Fruit fly (Drosophila melanogaster) whole organism, embryonic: ENCODE measurements around the gene gpp.
A peak's percentile ranks its signal among the peaks of the same experiment; 100 is the strongest.

Source experiments
- Abd-B ChIP-seq: fragments of 200-800 bp; sonication (Bioruptor generic); optimal IDR thresholded peaks from 2 replicates; lab custom pipeline; 2018; ENCODE audit warnings: missing biosample characterization, mild to moderate bottlenecking, missing genetic modification characterization, moderate library complexity
- Asciz ChIP-seq: fragments of 200-800 bp; sonication (Bioruptor generic); optimal IDR thresholded peaks from 2 replicates; lab custom pipeline; 2017; ENCODE audit warnings: missing biosample characterization, mild to moderate bottlenecking, missing genetic modification characterization, missing genetic modification reagents
- Awh ChIP-seq: fragments of 200-800 bp; sonication (Bioruptor generic); IDR thresholded peaks from 2 replicates; pipeline ENCODE4, ENCODE4 v1.3.6; 2022; ENCODE audit warnings: missing biosample characterization, missing genetic modification characterization
- CG10543 ChIP-seq: fragments of 200-800 bp; sonication (Bioruptor generic); optimal IDR thresholded peaks from 3 replicates; lab custom pipeline; 2017; ENCODE audit warnings: missing biosample characterization, mild to moderate bottlenecking, missing genetic modification characterization, moderate library complexity
- CG11247 ChIP-seq: fragments of 200-800 bp; sonication (Bioruptor generic); IDR thresholded peaks from 2 replicates; pipeline ENCODE4 v1.3.6; 2022; ENCODE audit warnings: missing biosample characterization, missing genetic modification characterization
- CG12299 ChIP-seq: fragments of 200-800 bp; sonication (Bioruptor generic); optimal IDR thresholded peaks from 2 replicates; lab custom pipeline; 2018; ENCODE audit warnings: missing biosample characterization, mild to moderate bottlenecking, missing genetic modification characterization
- CG13424 ChIP-seq: fragments of 200-800 bp; sonication (Bioruptor generic); optimal IDR thresholded peaks from 2 replicates; lab custom pipeline; 2019; ENCODE audit warnings: missing biosample characterization, mild to moderate bottlenecking, missing genetic modification characterization, moderate library complexity
- CG15011 ChIP-seq: fragments of 200-800 bp; sonication (Bioruptor generic); optimal IDR thresholded peaks from 3 replicates; lab custom pipeline; 2018; ENCODE audit warnings: missing biosample characterization, mild to moderate bottlenecking, missing genetic modification characterization
- CG17328 ChIP-seq: fragments of 200-800 bp; sonication (Bioruptor generic); IDR thresholded peaks from 2 replicates; pipeline ENCODE4 v1.3.6; 2022; ENCODE audit warnings: missing biosample characterization, missing genetic modification characterization
- CG18011 ChIP-seq: fragments of 200-800 bp; sonication (Bioruptor generic); optimal IDR thresholded peaks from 2 replicates; lab custom pipeline; 2017; ENCODE audit warnings: missing biosample characterization, missing genetic modification characterization, mild to moderate bottlenecking, moderate library complexity, missing genotype
- CG1832 ChIP-seq: fragments of 200-800 bp; sonication (Bioruptor generic); optimal IDR thresholded peaks from 2 replicates; lab custom pipeline; 2017; ENCODE audit warnings: missing biosample characterization, mild to moderate bottlenecking, missing genetic modification characterization, inconsistent platforms
- CG32767 ChIP-seq: fragments of 200-800 bp; sonication (Bioruptor generic); IDR thresholded peaks from 2 replicates; pipeline ENCODE4 v1.3.6; 2022; ENCODE audit warnings: missing biosample characterization, missing genetic modification characterization
- CG34224 ChIP-seq: fragments of 200-800 bp; sonication (Bioruptor generic); IDR thresholded peaks from 3 replicates; pipeline ENCODE4 v1.3.6; 2022; ENCODE audit warnings: missing biosample characterization, missing genetic modification characterization; ENCODE audit not compliant: partially characterized antibody
- CG3726 ChIP-seq: fragments of 200-800 bp; sonication (Bioruptor generic); IDR thresholded peaks from 3 replicates; pipeline ENCODE4, ENCODE4 v1.3.6; 2022; ENCODE audit warnings: missing biosample characterization, missing genetic modification characterization
- CG3995 ChIP-seq: fragments of 200-800 bp; sonication (Bioruptor generic); optimal IDR thresholded peaks from 3 replicates; lab custom pipeline; 2016; ENCODE audit warnings: missing biosample characterization, missing genetic modification characterization
- CG4707 ChIP-seq: fragments of 200-800 bp; sonication (Bioruptor generic); optimal IDR thresholded peaks from 2 replicates; lab custom pipeline; 2018; ENCODE audit warnings: missing biosample characterization, mild to moderate bottlenecking, missing genetic modification characterization, moderate library complexity
- CG4854 ChIP-seq: fragments of 200-800 bp; sonication (Bioruptor generic); optimal IDR thresholded peaks from 2 replicates; lab custom pipeline; 2016; ENCODE audit warnings: missing biosample characterization, missing genetic modification characterization, inconsistent platforms
- CG5245 ChIP-seq: fragments of 200-800 bp; sonication (Bioruptor generic); optimal IDR thresholded peaks from 3 replicates; lab custom pipeline; 2016; ENCODE audit warnings: missing biosample characterization, missing genetic modification characterization
- CG8281 ChIP-seq: fragments of 200-800 bp; sonication (Bioruptor generic); optimal IDR thresholded peaks from 2 replicates; lab custom pipeline; 2018; ENCODE audit warnings: missing biosample characterization, mild to moderate bottlenecking, missing genetic modification characterization, moderate library complexity
- CG8478 ChIP-seq: fragments of >200 bp; optimal IDR thresholded peaks from 2 replicates; lab custom pipeline; 2018
- CoRest ChIP-seq: fragments of 200-800 bp; sonication (Bioruptor generic); optimal IDR thresholded peaks from 3 replicates; lab custom pipeline; 2018; ENCODE audit warnings: missing biosample characterization, mild to moderate bottlenecking, missing genetic modification characterization, moderate library complexity
- D19A ChIP-seq: fragments of 200-800 bp; optimal IDR thresholded peaks from 3 replicates; lab custom pipeline; 2019; ENCODE audit warnings: missing biosample characterization, mild to moderate bottlenecking, missing genetic modification characterization, moderate library complexity
- Eip74EF ChIP-seq, 2 experiments: fragments of 200-800 bp in 1 of 2; fragments of >200 bp in 1 of 2; sonication (Bioruptor generic) in 1 of 2; optimal IDR thresholded peaks; 2 replicates each; lab custom pipeline; 2017 to 2019; ENCODE audit warnings: missing biosample characterization in 2 of 2, missing genetic modification characterization in 2 of 2, mild to moderate bottlenecking in 1 of 2, moderate library complexity in 1 of 2
- Elba2 ChIP-seq: fragments of 200-800 bp; sonication (Bioruptor generic); optimal IDR thresholded peaks from 3 replicates; lab custom pipeline; 2016; ENCODE audit warnings: missing biosample characterization, missing genetic modification characterization
- GATAe ChIP-seq: fragments of 200-800 bp; sonication (Bioruptor generic); conservative IDR thresholded peaks from 2 replicates; pipeline ENCODE4 v1.3.6; 2022; ENCODE audit warnings: missing biosample characterization, missing genetic modification characterization
- Gug ChIP-seq: fragments of 200-800 bp; sonication (Bioruptor generic); IDR thresholded peaks from 4 replicates; pipeline ENCODE4 v1.3.6; 2022; ENCODE audit warnings: missing biosample characterization, missing genetic modification characterization
- Hmx ChIP-seq: fragments of 200-800 bp; sonication (Bioruptor generic); optimal IDR thresholded peaks from 2 replicates; lab custom pipeline; 2016; ENCODE audit warnings: missing biosample characterization, missing genetic modification characterization
- MBD-R2 ChIP-seq: fragments of 200-800 bp; sonication (Bioruptor generic); IDR thresholded peaks from 2 replicates; pipeline ENCODE4 v1.3.6; 2022; ENCODE audit warnings: missing biosample characterization, missing genetic modification characterization
- Mrtf ChIP-seq: fragments of 200-800 bp; sonication (Bioruptor generic); IDR thresholded peaks from 3 replicates; pipeline ENCODE4 v1.3.6; 2022; ENCODE audit warnings: missing biosample characterization, missing genetic modification characterization
- NC2α ChIP-seq: fragments of 200-800 bp; sonication (Bioruptor generic); optimal IDR thresholded peaks from 2 replicates; lab custom pipeline; 2016; ENCODE audit warnings: missing biosample characterization, missing genetic modification characterization
- aop ChIP-seq: fragments of 200-800 bp; sonication (Bioruptor generic); IDR thresholded peaks from 2 replicates; pipeline ENCODE4 v1.3.6; 2022; ENCODE audit warnings: missing biosample characterization, missing genetic modification characterization
- ase ChIP-seq: fragments of 200-800 bp; sonication (Bioruptor generic); IDR thresholded peaks from 3 replicates; pipeline ENCODE4 v1.3.6; 2022; ENCODE audit warnings: missing biosample characterization, missing genetic modification characterization
- bcd ChIP-seq: fragments of 200-800 bp; sonication (Bioruptor generic); optimal IDR thresholded peaks from 2 replicates; lab custom pipeline; 2017; ENCODE audit warnings: missing biosample characterization, mild to moderate bottlenecking, missing genetic modification characterization
- chm ChIP-seq: fragments of 200-800 bp; sonication (Bioruptor generic); IDR thresholded peaks from 2 replicates; pipeline ENCODE4 v1.3.6; 2022; ENCODE audit warnings: missing biosample characterization, missing genetic modification characterization
- fu2 ChIP-seq: fragments of 200-800 bp; sonication (Bioruptor generic); optimal IDR thresholded peaks from 2 replicates; lab custom pipeline; 2016; ENCODE audit warnings: missing biosample characterization, missing genetic modification characterization
- gcm ChIP-seq: fragments of 200-800 bp; sonication (Bioruptor generic); optimal IDR thresholded peaks from 2 replicates; lab custom pipeline; 2019; ENCODE audit warnings: missing biosample characterization, mild to moderate bottlenecking, missing genetic modification characterization, moderate library complexity
- ind ChIP-seq: fragments of 200-800 bp; sonication (Bioruptor generic); optimal IDR thresholded peaks from 3 replicates; lab custom pipeline; 2016; ENCODE audit warnings: missing biosample characterization, missing genetic modification characterization
- jumu ChIP-seq: fragments of 200-800 bp; sonication (Bioruptor generic); optimal IDR thresholded peaks from 3 replicates; lab custom pipeline; 2016; ENCODE audit warnings: missing biosample characterization, missing genetic modification characterization
- kni ChIP-seq: fragments of 200-800 bp; sonication (Bioruptor generic); optimal IDR thresholded peaks from 3 replicates; lab custom pipeline; 2017; ENCODE audit warnings: mild to moderate bottlenecking, missing biosample characterization, missing genetic modification reagents, missing genetic modification characterization
- knrl ChIP-seq: fragments of 200-800 bp; sonication (Bioruptor generic); IDR thresholded peaks from 3 replicates; pipeline ENCODE4 v1.3.6; 2022; ENCODE audit warnings: missing biosample characterization, missing genetic modification characterization; ENCODE audit not compliant: partially characterized antibody
- lilli ChIP-seq: fragments of 200-800 bp; sonication (Bioruptor generic); optimal IDR thresholded peaks from 3 replicates; lab custom pipeline; 2016; ENCODE audit warnings: missing biosample characterization, missing genetic modification characterization
- otp ChIP-seq: fragments of 200-800 bp; sonication (Bioruptor generic); IDR thresholded peaks from 3 replicates; pipeline ENCODE4, ENCODE4 v1.3.6; 2022; ENCODE audit warnings: missing biosample characterization, missing genetic modification characterization
- sd ChIP-seq: fragments of 200-800 bp; sonication (Bioruptor generic); optimal IDR thresholded peaks from 3 replicates; lab custom pipeline; 2018; ENCODE audit warnings: missing biosample characterization, mild to moderate bottlenecking, missing genetic modification characterization, moderate library complexity
- sima ChIP-seq: fragments of 200-800 bp; sonication (Bioruptor generic); optimal IDR thresholded peaks from 2 replicates; lab custom pipeline; 2016; ENCODE audit warnings: missing biosample characterization, missing genetic modification characterization
- tio ChIP-seq: fragments of 200-800 bp; sonication (Bioruptor generic); optimal IDR thresholded peaks from 2 replicates; lab custom pipeline; 2017; ENCODE audit warnings: missing biosample characterization, missing genetic modification characterization, inconsistent platforms
- ttk ChIP-seq: fragments of 200-800 bp; sonication (Bioruptor generic); IDR thresholded peaks from 2 replicates; pipeline ENCODE4 v2.1.2; 2022; ENCODE audit warnings: missing biosample characterization, missing genetic modification characterization
- unpg ChIP-seq: fragments of 200-800 bp; sonication (Bioruptor generic); optimal IDR thresholded peaks from 3 replicates; lab custom pipeline; 2018; ENCODE audit warnings: missing biosample characterization, mild to moderate bottlenecking, missing genetic modification characterization, moderate library complexity
- z ChIP-seq: fragments of 200-800 bp; sonication (Bioruptor generic); IDR thresholded peaks from 3 replicates; pipeline ENCODE4 v1.3.6; 2022; ENCODE audit warnings: missing biosample characterization, missing genetic modification characterization

gpp gene

dm6 chr3R:6410412-6411225 lies 4.0 kb downstream of the gpp start (continued):
- peak; percentile 74 for TF ChIP-seq unpg
- peak; percentile 80 for TF ChIP-seq kni (GFP tag; lab: Kevin White, UChicago)
- TF ChIP-seq knrl (GFP tag; lab: Robert Waterston, UW) = no peak
- peak; percentile 83 for TF ChIP-seq Asciz (GFP tag; lab: Kevin White, UChicago)
- no peak for TF ChIP-seq CG8478 (lab: Kevin White, UChicago)
- TF ChIP-seq CG10543 = peak; percentile 79
- peak; percentile 88 for TF ChIP-seq D19A (tag; lab: Kevin White, UChicago)
- peak; percentile 82 for TF ChIP-seq gcm
- no peak for TF ChIP-seq CG32767 (GFP tag; lab: Robert Waterston, UW)
- no peak for TF ChIP-seq CG1832 (GFP tag; lab: Kevin White, UChicago)
- TF ChIP-seq Abd-B = peak; percentile 79
- peak; percentile 89 for TF ChIP-seq CG15011 (GFP tag; lab: Kevin White, UChicago)
- no peak; the same call in 2 of the 4 replicates for TF ChIP-seq Gug (GFP tag; lab: Robert Waterston, UW)
- TF ChIP-seq Elba2 (GFP tag; lab: Kevin White, UChicago) = no peak
- TF ChIP-seq CG3995 (GFP tag; lab: Kevin White, UChicago) = peak; percentile 67
- 0 out of 3 replicates have a peak, but pooled peaks have one; percentile 4 for TF ChIP-seq otp
- TF ChIP-seq ase (GFP tag; lab: Robert Waterston, UW) = peak; percentile 21; the same call in 1 of the 3 replicates
- TF ChIP-seq z = no peak
- peak; percentile 72 for TF ChIP-seq CG12299 (tag; lab: Kevin White, UChicago)
- peak; percentile 55 for TF ChIP-seq chm (GFP tag; lab: Robert Waterston, UW)
- peak; percentile 9 for TF ChIP-seq NC2α (GFP tag; lab: Kevin White, UChicago)
- peak; percentile 90 for TF ChIP-seq lilli (GFP tag; lab: Kevin White, UChicago)
- TF ChIP-seq CG34224 = no peak
- TF ChIP-seq CG4707 = peak; percentile 38
- no peak for TF ChIP-seq MBD-R2 (GFP tag; lab: Robert Waterston, UW)
- TF ChIP-seq CG3726 (GFP tag; lab: Robert Waterston, UW) = 0 out of 3 replicates have a peak, but pooled peaks have one; percentile 74
- peak; percentile 86 for TF ChIP-seq ind (GFP tag; lab: Kevin White, UChicago)
- peak; percentile 68 for TF ChIP-seq jumu (GFP tag; lab: Kevin White, UChicago)
- TF ChIP-seq aop (GFP tag; lab: Robert Waterston, UW) = no peak
- peak; percentile 72 for TF ChIP-seq fu2 (GFP tag; lab: Kevin White, UChicago)
- TF ChIP-seq CG17328 (GFP tag; lab: Robert Waterston, UW) = peak; percentile 31
- peak in 1 of 2 experiments; percentile 95 for TF ChIP-seq Eip74EF (GFP tag; optimal IDR thresholded peaks at IDR 0.05; lab: Kevin White, UChicago)
- peak; percentile 58 for TF ChIP-seq CG8281 (tag; lab: Kevin White, UChicago)
- TF ChIP-seq CG11247 (GFP tag; lab: Robert Waterston, UW) = peak; percentile 48
- TF ChIP-seq ttk (GFP tag; lab: Robert Waterston, UW) = peak; percentile 59; the same call in 1 of the 2 replicates
- TF ChIP-seq Mrtf (GFP tag; lab: Robert Waterston, UW) = peak; percentile 66; the same call in 1 of the 3 replicates
- TF ChIP-seq CG5245 = peak; percentile 60
- peak; percentile 58 for TF ChIP-seq sd (tag; lab: Kevin White, UChicago)
- TF ChIP-seq CG18011 (GFP tag; lab: Kevin White, UChicago) = peak; percentile 72
- peak; percentile 82 for TF ChIP-seq Hmx
- 0 out of 2 replicates have a peak, but pooled peaks have one; percentile 52 for TF ChIP-seq GATAe (GFP tag; lab: Robert Waterston, UW)
- TF ChIP-seq CG13424 = peak; percentile 92
- peak; percentile 55 for TF ChIP-seq sima (GFP tag; lab: Kevin White, UChicago)
- peak; percentile 61; the same call in 1 of the 2 replicates for TF ChIP-seq Awh (GFP tag; lab: Robert Waterston, UW)
- TF ChIP-seq CoRest = peak; percentile 96
- peak; percentile 84 for TF ChIP-seq CG4854 (GFP tag; lab: Kevin White, UChicago)
- TF ChIP-seq tio (GFP tag; lab: Kevin White, UChicago) = peak; percentile 91
- peak; percentile 88 for TF ChIP-seq bcd (GFP tag; lab: Kevin White, UChicago)
